Worm (Caenorhabditis elegans) whole organism, late embryonic: ENCODE measurements around the gene col-165.

Experiments
- C08G9.2 ChIP-seq: sonication (generic microtip); optimal IDR thresholded peaks from 2 replicates; lab custom pipeline; 2016; ENCODE audit warnings: mild to moderate bottlenecking, missing genetic modification characterization, moderate library complexity, missing compliant biosample characterization
- C38D4.7 ChIP-seq: fragments of 200-800 bp; sonication (Bioruptor generic); optimal IDR thresholded peaks from 2 replicates; lab custom pipeline; 2018; ENCODE audit warnings: mild to moderate bottlenecking, missing genetic modification characterization, moderate library complexity, missing compliant biosample characterization
- F13H6.1 ChIP-seq: sonication (generic microtip); optimal IDR thresholded peaks from 2 replicates; lab custom pipeline; 2016; ENCODE audit warnings: missing genetic modification characterization, missing compliant biosample characterization
- K02D7.2 ChIP-seq: sonication (generic microtip); optimal IDR thresholded peaks from 2 replicates; lab custom pipeline; 2017; ENCODE audit warnings: mild to moderate bottlenecking, missing genetic modification characterization, missing compliant biosample characterization
- K09A11.1 ChIP-seq: sonication (generic microtip); optimal IDR thresholded peaks from 2 replicates; lab custom pipeline; 2017; ENCODE audit warnings: antibody characterized with exemption, mild to moderate bottlenecking, missing genetic modification characterization, missing compliant biosample characterization; ENCODE audit not compliant: insufficient read depth
- T23F11.4 ChIP-seq: fragments of 200-800 bp; sonication (Bioruptor generic); optimal IDR thresholded peaks from 2 replicates; lab custom pipeline; 2018; ENCODE audit warnings: mild to moderate bottlenecking, missing genetic modification characterization, missing compliant biosample characterization
- Y22D7AL.16 ChIP-seq: sonication (generic microtip); optimal IDR thresholded peaks from 2 replicates; lab custom pipeline; 2016; ENCODE audit warnings: missing genetic modification characterization, missing compliant biosample characterization
- ama-1 ChIP-seq: fragments of 150-350 bp; optimal IDR thresholded peaks from 2 replicates; lab custom pipeline; 2014
- ceh-14 ChIP-seq: sonication (generic microtip); optimal IDR thresholded peaks from 2 replicates; lab custom pipeline; 2016; ENCODE audit warnings: missing genotype, missing genetic modification characterization, missing compliant biosample characterization
- ceh-18 ChIP-seq: sonication (generic microtip); optimal IDR thresholded peaks from 2 replicates; lab custom pipeline; 2016; ENCODE audit warnings: missing genetic modification characterization, missing compliant biosample characterization
- ceh-19 ChIP-seq: fragments of 200-800 bp; sonication (Bioruptor generic); optimal IDR thresholded peaks from 2 replicates; lab custom pipeline; 2018; ENCODE audit warnings: mild to moderate bottlenecking, missing genetic modification characterization, missing compliant biosample characterization
- ceh-2 ChIP-seq: sonication (generic microtip); optimal IDR thresholded peaks from 2 replicates; lab custom pipeline; 2016; ENCODE audit warnings: missing genotype, missing genetic modification characterization, missing compliant biosample characterization
- ceh-22 ChIP-seq: sonication (generic microtip); optimal IDR thresholded peaks from 2 replicates; lab custom pipeline; 2017; ENCODE audit warnings: missing biosample characterization, missing genetic modification characterization
- ceh-24 ChIP-seq: sonication (generic microtip); optimal IDR thresholded peaks from 2 replicates; lab custom pipeline; 2016; ENCODE audit warnings: mild to moderate bottlenecking, missing genetic modification characterization, missing compliant biosample characterization
- ceh-30 ChIP-seq: fragments of 150-350 bp; optimal IDR thresholded peaks from 2 replicates; lab custom pipeline; 2014; ENCODE audit warnings: missing biosample characterization, missing genetic modification characterization
- ceh-34 ChIP-seq: sonication (generic microtip); optimal IDR thresholded peaks from 2 replicates; lab custom pipeline; 2016; ENCODE audit warnings: mild to moderate bottlenecking, missing genetic modification characterization, missing compliant biosample characterization
- ceh-45 ChIP-seq: fragments of 200-800 bp; sonication (Bioruptor generic); IDR thresholded peaks from 2 replicates; pipeline ENCODE4 v1.3.6; 2022; ENCODE audit warnings: missing genetic modification reagents, missing genetic modification characterization, missing compliant biosample characterization
- ceh-48 ChIP-seq: sonication (generic microtip); optimal IDR thresholded peaks from 2 replicates; lab custom pipeline; 2016; ENCODE audit warnings: missing genetic modification characterization, inconsistent platforms, missing compliant biosample characterization
- ceh-6 ChIP-seq: fragments of 200-800 bp; sonication (Bioruptor generic); optimal IDR thresholded peaks from 2 replicates; lab custom pipeline; 2018; ENCODE audit warnings: mild to moderate bottlenecking, missing genetic modification characterization, missing compliant biosample characterization
- ceh-9 ChIP-seq: sonication (generic microtip); optimal IDR thresholded peaks from 2 replicates; lab custom pipeline; 2016; ENCODE audit warnings: mild to moderate bottlenecking, missing genetic modification characterization, inconsistent platforms, missing compliant biosample characterization
- dmd-4 ChIP-seq: sonication (generic microtip); optimal IDR thresholded peaks from 2 replicates; lab custom pipeline; 2016; ENCODE audit warnings: borderline replicate concordance, missing genetic modification characterization, missing compliant biosample characterization
- dve-1 ChIP-seq: sonication (generic microtip); optimal IDR thresholded peaks from 2 replicates; lab custom pipeline; 2017; ENCODE audit warnings: antibody characterized with exemption, mild to moderate bottlenecking, missing genetic modification characterization, missing compliant biosample characterization
- elt-2 ChIP-seq: sonication (generic microtip); optimal IDR thresholded peaks from 2 replicates; lab custom pipeline; 2016; ENCODE audit warnings: missing genetic modification reagents, missing genetic modification characterization, missing compliant biosample characterization
- elt-4 ChIP-seq: sonication (generic microtip); optimal IDR thresholded peaks from 2 replicates; lab custom pipeline; 2016; ENCODE audit warnings: missing genetic modification characterization, missing compliant biosample characterization
- ets-4 ChIP-seq: sonication (generic microtip); optimal IDR thresholded peaks from 2 replicates; lab custom pipeline; 2016; ENCODE audit warnings: missing genetic modification characterization, missing compliant biosample characterization
- eyg-1 ChIP-seq: sonication (generic microtip); optimal IDR thresholded peaks from 2 replicates; lab custom pipeline; 2016; ENCODE audit warnings: missing genotype, missing genetic modification characterization, missing compliant biosample characterization
- fax-1 ChIP-seq: sonication (generic microtip); optimal IDR thresholded peaks from 2 replicates; lab custom pipeline; 2016; ENCODE audit warnings: missing genotype, missing genetic modification characterization, missing compliant biosample characterization
- gmeb-2 ChIP-seq: sonication (generic microtip); optimal IDR thresholded peaks from 2 replicates; lab custom pipeline; 2016; ENCODE audit warnings: missing genetic modification characterization, inconsistent platforms, missing compliant biosample characterization
- hlh-13 ChIP-seq: fragments of 200-800 bp; sonication (Bioruptor generic); optimal IDR thresholded peaks from 2 replicates; lab custom pipeline; 2018; ENCODE audit warnings: mild to moderate bottlenecking, missing genetic modification characterization, missing compliant biosample characterization
- hlh-15 ChIP-seq: sonication (generic microtip); optimal IDR thresholded peaks from 2 replicates; lab custom pipeline; 2016; ENCODE audit warnings: missing genetic modification characterization, missing compliant biosample characterization
- hlh-6 ChIP-seq: sonication (generic microtip); optimal IDR thresholded peaks from 2 replicates; lab custom pipeline; 2016; ENCODE audit warnings: missing genotype, missing genetic modification characterization, missing compliant biosample characterization
- lim-6 ChIP-seq: sonication (generic microtip); optimal IDR thresholded peaks from 2 replicates; lab custom pipeline; 2016; ENCODE audit warnings: missing genetic modification characterization, missing compliant biosample characterization
- lin-11 ChIP-seq: fragments of 200-800 bp; sonication (Bioruptor generic); optimal IDR thresholded peaks from 2 replicates; lab custom pipeline; 2018; ENCODE audit warnings: mild to moderate bottlenecking, missing genetic modification characterization, missing compliant biosample characterization
- madf-2 ChIP-seq: sonication (generic microtip); optimal IDR thresholded peaks from 2 replicates; lab custom pipeline; 2017; ENCODE audit warnings: missing genetic modification characterization, missing compliant biosample characterization
- nfya-1 ChIP-seq: sonication (generic microtip); optimal IDR thresholded peaks from 2 replicates; lab custom pipeline; 2017; ENCODE audit warnings: missing genetic modification characterization, mild to moderate bottlenecking, missing compliant biosample characterization, antibody characterized with exemption, moderate library complexity
- nhr-11 ChIP-seq: fragments of 150-350 bp; optimal IDR thresholded peaks from 2 replicates; lab custom pipeline; 2014; ENCODE audit warnings: missing biosample characterization, missing genetic modification characterization
- nhr-232 ChIP-seq: sonication (generic microtip); optimal IDR thresholded peaks from 2 replicates; lab custom pipeline; 2016; ENCODE audit warnings: missing genetic modification characterization, missing compliant biosample characterization
- odd-2 ChIP-seq: sonication (generic microtip); optimal IDR thresholded peaks from 2 replicates; lab custom pipeline; 2017; ENCODE audit warnings: antibody characterized with exemption, mild to moderate bottlenecking, missing genetic modification characterization, missing compliant biosample characterization
- pat-9 ChIP-seq: fragments of 200-800 bp; sonication (Bioruptor generic); optimal IDR thresholded peaks from 2 replicates; lab custom pipeline; 2018; ENCODE audit warnings: mild to moderate bottlenecking, missing genetic modification characterization, moderate library complexity, missing compliant biosample characterization
- pax-1 ChIP-seq: fragments of 150-350 bp; optimal IDR thresholded peaks from 2 replicates; lab custom pipeline; 2014; ENCODE audit warnings: missing biosample characterization, missing genetic modification characterization
- pha-4 ChIP-seq: fragments of 150-350 bp; optimal IDR thresholded peaks from 2 replicates; lab custom pipeline; 2018; ENCODE audit warnings: missing biosample characterization, missing genetic modification reagents, missing genetic modification characterization
- pqm-1 ChIP-seq: sonication (generic microtip); optimal IDR thresholded peaks from 2 replicates; lab custom pipeline; 2016; ENCODE audit warnings: missing genetic modification characterization, missing compliant biosample characterization
- pros-1 ChIP-seq: fragments of 150-350 bp; optimal IDR thresholded peaks from 2 replicates; lab custom pipeline; 2014; ENCODE audit warnings: missing biosample characterization, missing genetic modification reagents, missing genetic modification characterization
- ref-2 ChIP-seq: sonication (generic microtip); optimal IDR thresholded peaks from 2 replicates; lab custom pipeline; 2016; ENCODE audit warnings: missing genetic modification characterization, missing compliant biosample characterization
- rnt-1 ChIP-seq: sonication (generic microtip); optimal IDR thresholded peaks from 2 replicates; lab custom pipeline; 2016; ENCODE audit warnings: missing genetic modification characterization, missing compliant biosample characterization
- sdc-2 ChIP-seq: sonication (generic microtip); optimal IDR thresholded peaks from 2 replicates; lab custom pipeline; 2016; ENCODE audit warnings: missing genotype, missing genetic modification characterization, missing compliant biosample characterization
- sox-2 ChIP-seq: fragments of 200-800 bp; sonication (Bioruptor generic); IDR thresholded peaks from 2 replicates; pipeline ENCODE4 v1.3.6; 2022; ENCODE audit warnings: missing genetic modification reagents, missing genetic modification characterization, missing compliant biosample characterization
- sox-4 ChIP-seq: sonication (generic microtip); optimal IDR thresholded peaks from 2 replicates; lab custom pipeline; 2017; ENCODE audit warnings: mild to moderate bottlenecking, missing genetic modification characterization, inconsistent platforms, missing compliant biosample characterization
- tbx-2 ChIP-seq: sonication (generic microtip); optimal IDR thresholded peaks from 2 replicates; lab custom pipeline; 2016; ENCODE audit warnings: missing genetic modification characterization, missing compliant biosample characterization
- unc-42 ChIP-seq: sonication (generic microtip); optimal IDR thresholded peaks from 2 replicates; lab custom pipeline; 2016; ENCODE audit warnings: missing genotype, missing genetic modification characterization, missing compliant biosample characterization
- unc-55 ChIP-seq: sonication (generic microtip); optimal IDR thresholded peaks from 2 replicates; lab custom pipeline; 2017; ENCODE audit warnings: missing biosample characterization, missing genetic modification reagents, missing genetic modification characterization
- unc-86 ChIP-seq: sonication (generic microtip); optimal IDR thresholded peaks from 2 replicates; lab custom pipeline; 2016; ENCODE audit warnings: missing genetic modification characterization, missing compliant biosample characterization
- zip-5 ChIP-seq: sonication (generic microtip); optimal IDR thresholded peaks from 2 replicates; lab custom pipeline; 2016; ENCODE audit warnings: missing genetic modification characterization, missing compliant biosample characterization
- ztf-16 ChIP-seq: sonication (generic microtip); optimal IDR thresholded peaks from 2 replicates; lab custom pipeline; 2017; ENCODE audit warnings: missing genetic modification characterization, missing compliant biosample characterization

Gene col-165

DNA sequence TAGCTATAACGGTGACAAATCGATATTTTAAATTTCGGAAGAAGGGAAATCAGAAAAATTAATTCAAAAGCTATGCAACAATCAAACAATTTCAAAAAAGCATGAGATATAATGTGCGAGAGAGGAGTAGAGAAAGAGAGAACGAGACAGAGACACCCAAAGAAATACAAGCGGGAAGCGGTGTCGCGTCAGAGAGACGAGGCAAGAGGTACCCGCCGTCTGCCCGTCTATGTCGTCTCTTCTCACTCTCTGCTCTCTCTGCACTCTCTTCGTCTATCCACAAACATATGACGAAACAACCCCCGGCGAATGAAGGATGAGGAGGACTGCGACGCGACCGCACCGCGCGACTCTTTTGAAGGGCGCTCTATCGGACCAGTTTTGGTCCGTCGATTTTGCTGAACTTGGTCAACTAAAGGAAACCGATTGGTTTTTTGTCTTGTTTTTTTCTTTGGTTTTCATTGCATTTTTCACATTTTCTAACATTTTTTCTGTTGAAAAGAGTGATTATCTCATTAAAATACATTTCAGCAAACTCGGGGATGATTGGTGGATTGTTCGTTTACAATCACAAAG lies 35.5 kb downstream of the col-165 start, which contains the start of gene dpy-23:
Gene dpy-23 (plus strand): TSS at position 526 of the 576 bp plus-strand sequence.
- TF ChIP-seq C08G9.2 (tag; lab: Kevin White, UChicago): no peak
- peak; percentile 82 for TF ChIP-seq dve-1 (tag; lab: Kevin White, UChicago)
- TF ChIP-seq Y22D7AL.16: no peak
- TF ChIP-seq ceh-30 (tag; lab: Kevin White, UChicago): peak; percentile 43
- TF ChIP-seq madf-2 (tag; lab: Kevin White, UChicago): peak; percentile 97
- no peak for TF ChIP-seq zip-5 (tag; lab: Kevin White, UChicago)
- TF ChIP-seq ceh-14 (tag; lab: Kevin White, UChicago): peak; percentile 65
- no peak for TF ChIP-seq ceh-45 (GFP tag; lab: Robert Waterston, UW)
- peak; percentile 32 for TF ChIP-seq pqm-1 (tag; lab: Kevin White, UChicago)
- no peak for TF ChIP-seq ceh-6 (GFP tag; lab: Kevin White, UChicago)
- peak; percentile 67 for TF ChIP-seq F13H6.1
- no peak for TF ChIP-seq hlh-15 (tag; lab: Kevin White, UChicago)
- peak; percentile 62 for TF ChIP-seq pax-1 (tag; lab: Kevin White, UChicago)
- no peak for TF ChIP-seq ceh-22 (tag; lab: Kevin White, UChicago)
- TF ChIP-seq unc-86 (tag; lab: Kevin White, UChicago): peak; percentile 3
- peak; percentile 94 for TF ChIP-seq ceh-18 (tag; lab: Kevin White, UChicago)
- TF ChIP-seq lin-11 (tag; lab: Kevin White, UChicago): no peak
- no peak for TF ChIP-seq eyg-1 (tag; lab: Kevin White, UChicago)
- no peak for TF ChIP-seq ceh-24 (tag; lab: Kevin White, UChicago)
- peak; percentile 97 for TF ChIP-seq nfya-1 (tag; lab: Kevin White, UChicago)
- peak; percentile 90 for TF ChIP-seq ceh-34 (tag; lab: Kevin White, UChicago)
- TF ChIP-seq sox-2: no peak
- TF ChIP-seq ceh-2 (tag; lab: Kevin White, UChicago): peak; percentile 15
- no peak for TF ChIP-seq T23F11.4 (GFP tag; lab: Kevin White, UChicago)
- TF ChIP-seq elt-4 (tag; lab: Kevin White, UChicago): no peak
- TF ChIP-seq elt-2 (tag; lab: Kevin White, UChicago): peak; percentile 71
- peak; percentile 86 for TF ChIP-seq tbx-2 (tag; lab: Kevin White, UChicago)
- TF ChIP-seq unc-55 (GFP tag; lab: Kevin White, UChicago): peak; percentile 90
- TF ChIP-seq gmeb-2: no peak
- no peak for TF ChIP-seq pha-4 (tag; lab: Kevin White, UChicago)
- peak; percentile 2 for TF ChIP-seq fax-1 (tag; lab: Kevin White, UChicago)
- no peak for TF ChIP-seq nhr-232 (tag; lab: Kevin White, UChicago)
- peak; percentile 86 for TF ChIP-seq unc-42 (tag; lab: Kevin White, UChicago)
- TF ChIP-seq sox-4 (tag; lab: Kevin White, UChicago): no peak
- TF ChIP-seq ceh-9 (tag; lab: Kevin White, UChicago): no peak
- TF ChIP-seq ceh-19 (GFP tag; lab: Kevin White, UChicago): no peak
- TF ChIP-seq K02D7.2 (tag; lab: Kevin White, UChicago): no peak
- TF ChIP-seq dmd-4 (tag; lab: Kevin White, UChicago): no peak
- peak; percentile 45 for TF ChIP-seq ztf-16 (tag; lab: Kevin White, UChicago)
- no peak for TF ChIP-seq ama-1 (lab: Kevin White, UChicago)
- TF ChIP-seq pros-1 (tag; lab: Kevin White, UChicago): peak; percentile 90
- peak; percentile 87 for TF ChIP-seq rnt-1 (tag; lab: Kevin White, UChicago)
- TF ChIP-seq pat-9 (tag; lab: Kevin White, UChicago): no peak
- TF ChIP-seq ceh-48 (tag; lab: Kevin White, UChicago): no peak
- TF ChIP-seq ref-2 (tag; lab: Kevin White, UChicago): peak; percentile 74
- peak; percentile 51 for TF ChIP-seq ets-4
- TF ChIP-seq lim-6 (tag; lab: Kevin White, UChicago): no peak
- TF ChIP-seq nhr-11 (tag; lab: Kevin White, UChicago): no peak
- no peak for TF ChIP-seq K09A11.1
- peak; percentile 94 for TF ChIP-seq sdc-2
- no peak for TF ChIP-seq odd-2
- no peak for TF ChIP-seq hlh-6
- no peak for TF ChIP-seq hlh-13
- no peak for TF ChIP-seq C38D4.7 (GFP tag; lab: Kevin White, UChicago)
